Worm (Caenorhabditis elegans): ENCODE data around the gene nhr-9.

- TF ChIP-seq unc-120 (tag; optimal IDR thresholded peaks at IDR 0.05; ENCODE audit: poor library complexity, severe bottlenecking), result no peak
- no peak for TF ChIP-seq snpc-4 (tag; optimal IDR thresholded peaks at IDR 0.05)
- TF ChIP-seq nhr-12 (tag; optimal IDR thresholded peaks at IDR 0.05), result no peak
- TF ChIP-seq ztf-11 (tag; optimal IDR thresholded peaks at IDR 0.05), result no peak
- TF ChIP-seq ceh-83 (GFP tag; optimal IDR thresholded peaks at IDR 0.05), result no peak
- TF ChIP-seq sem-2 (GFP tag; optimal IDR thresholded peaks at IDR 0.05), result no peak
- no peak for TF ChIP-seq lin-13 (tag; optimal IDR thresholded peaks at IDR 0.05)
- TF ChIP-seq drap-1 (GFP tag; optimal IDR thresholded peaks at IDR 0.05), result no peak
- TF ChIP-seq ces-1 (GFP tag; optimal IDR thresholded peaks at IDR 0.05), result no peak
- TF ChIP-seq nhr-237 (tag; optimal IDR thresholded peaks at IDR 0.05), result no peak
- no peak for TF ChIP-seq ham-2 (GFP tag; optimal IDR thresholded peaks at IDR 0.05)
- no peak for TF ChIP-seq nhr-28 (tag; optimal IDR thresholded peaks at IDR 0.05)
- no peak for TF ChIP-seq mep-1 (tag; optimal IDR thresholded peaks at IDR 0.05)
- no peak for TF ChIP-seq mab-5 (tag; optimal IDR thresholded peaks at IDR 0.05)
Observed at ce11 chrIII:7076386-7076785, 18.9 kb upstream of the nhr-9 start, which contains the start of gene ZK418.13.
